Fruit fly (Drosophila melanogaster) whole organism, embryonic: ENCODE measurements around the gene Ythdf.

Experiments
- Atf-2 ChIP-seq: fragments of 200-800 bp; sonication (Bioruptor generic); optimal IDR thresholded peaks from 2 replicates; lab custom pipeline; 2016; ENCODE audit warnings: missing biosample characterization, missing genetic modification characterization
- CG10267 ChIP-seq: fragments of 200-800 bp; sonication (Bioruptor generic); optimal IDR thresholded peaks from 2 replicates; lab custom pipeline; 2018; ENCODE audit warnings: missing biosample characterization, mild to moderate bottlenecking, missing genetic modification characterization, moderate library complexity
- CG12769 ChIP-seq: fragments of 200-800 bp; sonication (Bioruptor generic); optimal IDR thresholded peaks from 2 replicates; lab custom pipeline; 2019; ENCODE audit warnings: missing biosample characterization, mild to moderate bottlenecking, missing genetic modification characterization, moderate library complexity
- CG13123 ChIP-seq: fragments of 200-800 bp; sonication (Bioruptor generic); optimal IDR thresholded peaks from 2 replicates; lab custom pipeline; 2016; ENCODE audit warnings: missing biosample characterization, missing genetic modification characterization
- CG14050 ChIP-seq: fragments of 200-800 bp; sonication (Bioruptor generic); IDR thresholded peaks from 3 replicates; pipeline ENCODE4 v1.3.6; 2022; ENCODE audit warnings: missing biosample characterization, missing genetic modification characterization
- CG15696 ChIP-seq: fragments of 200-800 bp; sonication (Bioruptor generic); optimal IDR thresholded peaks from 2 replicates; lab custom pipeline; 2019; ENCODE audit warnings: missing biosample characterization, mild to moderate bottlenecking, missing genetic modification characterization, moderate library complexity
- CG1647 ChIP-seq: fragments of 200-800 bp; sonication (Bioruptor generic); optimal IDR thresholded peaks from 3 replicates; lab custom pipeline; 2016; ENCODE audit warnings: missing biosample characterization, missing genetic modification characterization
- CG16863 ChIP-seq: fragments of 200-800 bp; sonication (Bioruptor generic); optimal IDR thresholded peaks from 3 replicates; lab custom pipeline; 2016; ENCODE audit warnings: missing biosample characterization, missing genetic modification characterization
- CG18599 ChIP-seq: fragments of 200-800 bp; sonication (Bioruptor generic); optimal IDR thresholded peaks from 3 replicates; lab custom pipeline; 2017; ENCODE audit warnings: missing biosample characterization, missing genetic modification characterization, mild to moderate bottlenecking, moderate library complexity, missing genetic modification reagents
- CG2116 ChIP-seq: fragments of 200-800 bp; sonication (Bioruptor generic); optimal IDR thresholded peaks from 3 replicates; lab custom pipeline; 2018; ENCODE audit warnings: missing biosample characterization, mild to moderate bottlenecking, missing genetic modification characterization
- CG2129 ChIP-seq: fragments of 200-800 bp; sonication (Bioruptor generic); IDR thresholded peaks from 2 replicates; pipeline ENCODE4 v1.3.6; 2022; ENCODE audit warnings: missing biosample characterization, missing genetic modification characterization; ENCODE audit not compliant: partially characterized antibody
- CG2678 ChIP-seq: fragments of 200-800 bp; sonication (Bioruptor generic); optimal IDR thresholded peaks from 3 replicates; lab custom pipeline; 2019; ENCODE audit warnings: missing biosample characterization, mild to moderate bottlenecking, missing genetic modification characterization, moderate library complexity
- CG32532 ChIP-seq: fragments of 200-800 bp; sonication (Bioruptor generic); IDR thresholded peaks from 2 replicates; pipeline ENCODE4 v1.3.6; 2022; ENCODE audit warnings: missing biosample characterization, missing genetic modification characterization
- CG34376 ChIP-seq: fragments of 200-800 bp; sonication (Bioruptor generic); optimal IDR thresholded peaks from 2 replicates; lab custom pipeline; 2018; ENCODE audit warnings: missing biosample characterization, mild to moderate bottlenecking, missing genetic modification characterization
- CG6765 ChIP-seq: fragments of 200-800 bp; sonication (Bioruptor generic); optimal IDR thresholded peaks from 3 replicates; lab custom pipeline; 2017; ENCODE audit warnings: missing biosample characterization, mild to moderate bottlenecking, missing genetic modification characterization
- CG6813 ChIP-seq: fragments of 200-800 bp; sonication (Bioruptor generic); optimal IDR thresholded peaks from 2 replicates; lab custom pipeline; 2017; ENCODE audit warnings: missing biosample characterization, missing genetic modification characterization, mild to moderate bottlenecking, moderate library complexity, missing genetic modification reagents
- CG9609 ChIP-seq: fragments of 200-800 bp; sonication (Bioruptor generic); optimal IDR thresholded peaks from 3 replicates; lab custom pipeline; 2016; ENCODE audit warnings: missing biosample characterization, missing genetic modification characterization
- CoRest ChIP-seq: fragments of 200-800 bp; sonication (Bioruptor generic); optimal IDR thresholded peaks from 3 replicates; lab custom pipeline; 2018; ENCODE audit warnings: missing biosample characterization, mild to moderate bottlenecking, missing genetic modification characterization, moderate library complexity
- E2f1 ChIP-seq: fragments of 200-800 bp; sonication (Bioruptor generic); IDR thresholded peaks from 2 replicates; pipeline ENCODE4 v1.3.6; 2022; ENCODE audit warnings: missing biosample characterization, missing genetic modification characterization
- Fer1 ChIP-seq: fragments of 200-800 bp; sonication (Bioruptor generic); optimal IDR thresholded peaks from 2 replicates; lab custom pipeline; 2017; ENCODE audit warnings: missing biosample characterization, mild to moderate bottlenecking, missing genetic modification characterization
- Gsc ChIP-seq: fragments of 200-800 bp; sonication (Bioruptor generic); IDR thresholded peaks from 2 replicates; pipeline ENCODE4 v1.3.6; 2022; ENCODE audit warnings: missing biosample characterization, missing genetic modification characterization
- Med ChIP-seq: fragments of 200-800 bp; sonication (Bioruptor generic); peaks from one replicate; lab custom pipeline; 2016; ENCODE audit warnings: missing biosample characterization, missing genetic modification characterization, mild to moderate bottlenecking, inconsistent platforms, moderate library complexity
- Mrtf ChIP-seq: fragments of 200-800 bp; sonication (Bioruptor generic); IDR thresholded peaks from 3 replicates; pipeline ENCODE4 v1.3.6; 2022; ENCODE audit warnings: missing biosample characterization, missing genetic modification characterization
- NfI ChIP-seq: fragments of 200-800 bp; sonication (Bioruptor generic); optimal IDR thresholded peaks from 3 replicates; lab custom pipeline; 2018; ENCODE audit warnings: missing biosample characterization, mild to moderate bottlenecking, missing genetic modification characterization, moderate library complexity
- Ptx1 ChIP-seq: fragments of 200-800 bp; sonication (Bioruptor generic); IDR thresholded peaks from 2 replicates; pipeline ENCODE4 v1.3.6; 2022; ENCODE audit warnings: missing biosample characterization, missing genetic modification characterization
- Spps ChIP-seq: fragments of 200-800 bp; sonication (Bioruptor generic); optimal IDR thresholded peaks from 2 replicates; lab custom pipeline; 2018; ENCODE audit warnings: missing biosample characterization, mild to moderate bottlenecking, missing genetic modification characterization
- Sry-β ChIP-seq: fragments of 200-800 bp; sonication (Bioruptor generic); optimal IDR thresholded peaks from 2 replicates; lab custom pipeline; 2018; ENCODE audit warnings: missing biosample characterization, mild to moderate bottlenecking, missing genetic modification characterization, moderate library complexity
- Usf ChIP-seq: fragments of 200-800 bp; sonication (Bioruptor generic); optimal IDR thresholded peaks from 2 replicates; lab custom pipeline; 2017; ENCODE audit warnings: missing genotype, missing biosample characterization, missing genetic modification characterization
- amos ChIP-seq: fragments of 200-800 bp; sonication (Bioruptor generic); IDR thresholded peaks from 2 replicates; pipeline ENCODE4 v1.3.6; 2022; ENCODE audit warnings: missing biosample characterization, missing genetic modification characterization; ENCODE audit not compliant: partially characterized antibody
- ash1 ChIP-seq: fragments of 200-800 bp; sonication (Bioruptor generic); optimal IDR thresholded peaks from 2 replicates; lab custom pipeline; 2018; ENCODE audit warnings: missing biosample characterization, mild to moderate bottlenecking, missing genetic modification characterization
- bigmax ChIP-seq: fragments of 200-800 bp; sonication (Bioruptor generic); optimal IDR thresholded peaks from 2 replicates; lab custom pipeline; 2018; ENCODE audit warnings: missing biosample characterization, mild to moderate bottlenecking, missing genetic modification characterization
- cwo ChIP-seq: fragments of 200-800 bp; sonication (Bioruptor generic); optimal IDR thresholded peaks from 3 replicates; lab custom pipeline; 2017; ENCODE audit warnings: missing biosample characterization, missing genetic modification characterization, mild to moderate bottlenecking, moderate library complexity, missing genetic modification reagents
- dan ChIP-seq: fragments of 200-800 bp; sonication (Bioruptor generic); IDR thresholded peaks from 2 replicates; pipeline ENCODE4 v1.3.6; 2022; ENCODE audit warnings: missing biosample characterization, missing genetic modification characterization
- dati ChIP-seq: fragments of 200-800 bp; sonication (Bioruptor generic); IDR thresholded peaks from 2 replicates; pipeline ENCODE4 v1.3.6; 2022; ENCODE audit warnings: missing biosample characterization, missing genetic modification characterization
- disco-r ChIP-seq: fragments of 200-800 bp; sonication (Bioruptor generic); optimal IDR thresholded peaks from 2 replicates; lab custom pipeline; 2016; ENCODE audit warnings: missing biosample characterization, missing genetic modification characterization
- emc ChIP-seq: fragments of 200-800 bp; sonication (Bioruptor generic); optimal IDR thresholded peaks from 2 replicates; lab custom pipeline; 2016; ENCODE audit warnings: missing biosample characterization, missing genetic modification characterization
- hkb ChIP-seq, 2 experiments: fragments of 200-800 bp in 1 of 2; fragments of >200 bp in 1 of 2; sonication (Bioruptor generic) in 1 of 2; IDR thresholded peaks in 1 of 2; optimal IDR thresholded peaks in 1 of 2; 2 replicates each; pipeline versions ENCODE4 v1.3.6 to Lab custom; 2017 to 2022; ENCODE audit warnings: missing biosample characterization in 1 of 2, missing genetic modification characterization in 1 of 2
- knrl ChIP-seq: fragments of 200-800 bp; sonication (Bioruptor generic); IDR thresholded peaks from 3 replicates; pipeline ENCODE4 v1.3.6; 2022; ENCODE audit warnings: missing biosample characterization, missing genetic modification characterization; ENCODE audit not compliant: partially characterized antibody
- lab ChIP-seq: fragments of 200-800 bp; sonication (Bioruptor generic); optimal IDR thresholded peaks from 3 replicates; lab custom pipeline; 2017; ENCODE audit warnings: missing biosample characterization, missing genetic modification characterization, mild to moderate bottlenecking, moderate library complexity, missing genetic modification reagents
- nom ChIP-seq: fragments of 200-800 bp; sonication (Bioruptor generic); optimal IDR thresholded peaks from 2 replicates; lab custom pipeline; 2017; ENCODE audit warnings: missing biosample characterization, missing genetic modification characterization, mild to moderate bottlenecking, moderate library complexity, missing genetic modification reagents
- peb ChIP-seq: fragments of 200-800 bp; sonication (Bioruptor generic); IDR thresholded peaks from 2 replicates; pipeline ENCODE4 v1.3.6; 2022; ENCODE audit warnings: missing biosample characterization, missing genetic modification characterization
- pfk ChIP-seq: fragments of 200-800 bp; sonication (Bioruptor generic); optimal IDR thresholded peaks from 2 replicates; lab custom pipeline; 2018; ENCODE audit warnings: missing biosample characterization, mild to moderate bottlenecking, missing genetic modification characterization, moderate library complexity
- scrt ChIP-seq: fragments of 200-800 bp; sonication (Bioruptor generic); optimal IDR thresholded peaks from 2 replicates; lab custom pipeline; 2018; ENCODE audit warnings: missing biosample characterization, mild to moderate bottlenecking, missing genetic modification characterization, moderate library complexity
- sisA ChIP-seq: fragments of 200-800 bp; sonication (Bioruptor generic); IDR thresholded peaks from 2 replicates; pipeline ENCODE4 v1.3.6; 2022; ENCODE audit warnings: missing biosample characterization, missing genetic modification characterization
- so ChIP-seq: fragments of 200-800 bp; sonication (Bioruptor generic); IDR thresholded peaks from 3 replicates; pipeline ENCODE4 v1.3.6; 2022; ENCODE audit warnings: missing biosample characterization, missing genetic modification characterization
- sob ChIP-seq: fragments of 200-800 bp; sonication (Bioruptor generic); IDR thresholded peaks from 2 replicates; pipeline ENCODE4 v1.3.6; 2022; ENCODE audit warnings: missing biosample characterization, missing genetic modification characterization
- sqz ChIP-seq: fragments of 200-800 bp; sonication (Bioruptor generic); optimal IDR thresholded peaks from 3 replicates; lab custom pipeline; 2018; ENCODE audit warnings: missing biosample characterization, mild to moderate bottlenecking, missing genetic modification characterization
- sr ChIP-seq: fragments of 200-800 bp; sonication (Bioruptor generic); IDR thresholded peaks from 3 replicates; pipeline ENCODE4 v1.3.6; 2022; ENCODE audit warnings: missing biosample characterization, missing genetic modification characterization
- yki ChIP-seq: fragments of >200 bp; optimal IDR thresholded peaks from 3 replicates; lab custom pipeline; 2018

Ythdf gene

DNA sequence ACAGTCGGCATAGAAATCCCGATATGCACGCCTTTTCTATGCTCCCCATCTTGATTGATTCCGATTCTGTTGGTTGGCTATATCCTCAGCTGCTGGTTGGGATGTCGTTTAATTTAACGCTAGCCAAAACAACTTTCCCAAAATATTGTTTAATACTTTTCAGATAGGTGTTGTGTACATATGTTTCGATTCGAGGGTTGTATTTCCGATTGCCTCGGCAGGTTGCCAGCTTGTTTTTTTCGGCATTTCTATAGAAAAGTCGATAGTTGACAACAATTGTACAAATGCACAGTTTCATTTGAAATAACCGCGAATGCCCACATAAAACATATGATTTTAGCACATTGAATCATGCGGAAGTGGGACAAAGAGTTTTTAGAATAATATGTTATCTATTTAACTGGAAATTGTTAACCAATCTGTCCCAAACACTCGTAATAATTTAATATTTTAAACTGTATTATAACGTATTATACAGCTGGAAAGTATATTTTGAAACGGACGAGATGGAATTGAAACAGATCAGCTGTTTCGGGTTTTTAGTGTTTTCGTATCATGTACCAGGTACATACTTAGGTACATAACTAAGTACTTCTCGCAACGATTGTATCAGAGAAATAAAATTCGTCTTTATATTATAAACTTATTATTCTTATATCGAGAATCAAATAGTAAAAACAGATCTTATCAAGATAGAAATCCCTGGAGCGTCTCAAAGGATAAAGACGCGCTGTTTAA, 15.6 kb upstream of the Ythdf start, which contains the start of gene CG31109 (continued):
- TF ChIP-seq Spps (tag; lab: Kevin White, UChicago), result no peak
- TF ChIP-seq CG15696, result peak; percentile 46
- TF ChIP-seq CG32532 (GFP tag; lab: Robert Waterston, UW), result peak; percentile 31; the same call in 1 of the 2 replicates
- no peak for TF ChIP-seq sob (GFP tag; lab: Robert Waterston, UW)
- no peak for TF ChIP-seq scrt (GFP tag; lab: Kevin White, UChicago)
- TF ChIP-seq CG34376 (GFP tag; lab: Kevin White, UChicago), result peak; percentile 28
- TF ChIP-seq dati, result no peak
- no peak for TF ChIP-seq Atf-2 (GFP tag; lab: Kevin White, UChicago)
- TF ChIP-seq Gsc (GFP tag; lab: Robert Waterston, UW), result no peak
- TF ChIP-seq NfI (GFP tag; lab: Kevin White, UChicago), result no peak
- TF ChIP-seq CG12769 (tag; lab: Kevin White, UChicago), result no peak
- peak; percentile 3 for TF ChIP-seq nom (GFP tag; lab: Kevin White, UChicago)
- TF ChIP-seq CG16863 (GFP tag; lab: Kevin White, UChicago), result no peak
- no peak for TF ChIP-seq CG6813 (GFP tag; lab: Kevin White, UChicago)
- TF ChIP-seq sisA (GFP tag; lab: Robert Waterston, UW), result no peak
- TF ChIP-seq dan (GFP tag; lab: Robert Waterston, UW), result no peak
- no peak for TF ChIP-seq Usf (GFP tag; lab: Kevin White, UChicago)
- TF ChIP-seq hkb (optimal IDR thresholded peaks at IDR 0.05; lab: Kevin White, UChicago), result no peak
- TF ChIP-seq hkb (GFP tag; IDR thresholded peaks at IDR 0.05; lab: Robert Waterston, UW), result no peak
- no peak for TF ChIP-seq peb (GFP tag; lab: Robert Waterston, UW)
- no peak for TF ChIP-seq so (GFP tag; lab: Robert Waterston, UW)
- TF ChIP-seq Fer1, result peak; percentile 7
- TF ChIP-seq Med (GFP tag; lab: Kevin White, UChicago), result peak; percentile 74
- TF ChIP-seq CG10267, result peak; percentile 50
- no peak for TF ChIP-seq Mrtf (GFP tag; lab: Robert Waterston, UW)
- no peak for TF ChIP-seq disco-r (GFP tag; lab: Kevin White, UChicago)
- peak; percentile 24 for TF ChIP-seq CG2678
- TF ChIP-seq knrl, result no peak
- TF ChIP-seq Ptx1 (GFP tag; lab: Robert Waterston, UW), result no peak
- peak; percentile 99 for TF ChIP-seq CG2116 (GFP tag; lab: Kevin White, UChicago)
- peak; percentile 29 for TF ChIP-seq CoRest
- no peak for TF ChIP-seq emc (GFP tag; lab: Kevin White, UChicago)
- TF ChIP-seq amos (GFP tag; lab: Robert Waterston, UW), result peak; percentile 63; the same call in 1 of the 2 replicates
- TF ChIP-seq CG9609 (GFP tag; lab: Kevin White, UChicago), result no peak
- no peak for TF ChIP-seq E2f1
- TF ChIP-seq lab (GFP tag; lab: Kevin White, UChicago), result no peak
- TF ChIP-seq bigmax (GFP tag; lab: Kevin White, UChicago), result peak; percentile 41
- no peak for TF ChIP-seq ash1 (GFP tag; lab: Kevin White, UChicago)
- TF ChIP-seq Sry-β, result peak; percentile 12
- no peak for TF ChIP-seq sr (GFP tag; lab: Robert Waterston, UW)
- TF ChIP-seq CG18599 (GFP tag; lab: Kevin White, UChicago), result peak; percentile 19
- TF ChIP-seq CG2129 (GFP tag; lab: Robert Waterston, UW), result 0 out of 2 replicates have a peak, but pooled peaks have one; percentile 17
- TF ChIP-seq yki, result no peak
- TF ChIP-seq pfk (GFP tag; lab: Kevin White, UChicago), result peak; percentile 94
- no peak for TF ChIP-seq CG14050 (GFP tag; lab: Robert Waterston, UW)
- TF ChIP-seq CG1647, result no peak
- TF ChIP-seq sqz (GFP tag; lab: Kevin White, UChicago), result no peak
- TF ChIP-seq CG6765, result no peak
- TF ChIP-seq CG13123 (GFP tag; lab: Kevin White, UChicago), result no peak
- no peak for TF ChIP-seq cwo (GFP tag; lab: Kevin White, UChicago)
